Worm (Caenorhabditis elegans) whole organism, L2 larva: ENCODE data around the gene flp-27.

Experiments used
- C34F6.9 ChIP-seq: fragments of 150-350 bp; optimal IDR thresholded peaks from 2 replicates; lab custom pipeline; 2014; ENCODE audit warnings: missing biosample characterization, missing genetic modification characterization
- F13H6.1 ChIP-seq: sonication (generic microtip); optimal IDR thresholded peaks from 2 replicates; lab custom pipeline; 2016; ENCODE audit warnings: missing genetic modification characterization, missing compliant biosample characterization
- R02D3.7 ChIP-seq: fragments of 150-350 bp; optimal IDR thresholded peaks from 2 replicates; lab custom pipeline; 2014; ENCODE audit warnings: missing biosample characterization, missing genetic modification characterization
- ZK546.5 ChIP-seq: sonication (generic microtip); optimal IDR thresholded peaks from 2 replicates; lab custom pipeline; 2017; ENCODE audit warnings: missing biosample characterization, missing genetic modification characterization
- alr-1 ChIP-seq: fragments of 150-350 bp; optimal IDR thresholded peaks from 2 replicates; lab custom pipeline; 2014; ENCODE audit warnings: missing biosample characterization, missing genetic modification characterization
- aly-2 ChIP-seq: fragments of 150-350 bp; optimal IDR thresholded peaks from 2 replicates; lab custom pipeline; 2014; ENCODE audit warnings: missing biosample characterization, missing genetic modification characterization
- ama-1 ChIP-seq: fragments of 150-350 bp; optimal IDR thresholded peaks from 2 replicates; lab custom pipeline; 2018; ENCODE audit warnings: inconsistent platforms
- blmp-1 ChIP-seq: sonication (generic microtip); optimal IDR thresholded peaks from 2 replicates; lab custom pipeline; 2017; ENCODE audit warnings: missing genetic modification characterization, mild to moderate bottlenecking, missing compliant biosample characterization, antibody characterized with exemption, moderate library complexity; ENCODE audit not compliant: insufficient read depth
- ceh-82 ChIP-seq: fragments of 150-350 bp; optimal IDR thresholded peaks from 2 replicates; lab custom pipeline; 2014; ENCODE audit warnings: missing biosample characterization, missing genetic modification characterization
- crh-2 ChIP-seq: sonication (generic microtip); optimal IDR thresholded peaks from 2 replicates; lab custom pipeline; 2017; ENCODE audit warnings: missing biosample characterization, missing genetic modification characterization
- egl-27 ChIP-seq: sonication (generic microtip); optimal IDR thresholded peaks from 3 replicates; lab custom pipeline; 2017; ENCODE audit warnings: missing biosample characterization, missing genetic modification reagents, missing genetic modification characterization
- elt-1 ChIP-seq: fragments of 150-350 bp; optimal IDR thresholded peaks from 2 replicates; lab custom pipeline; 2014; ENCODE audit warnings: missing biosample characterization, missing genetic modification characterization
- elt-3 ChIP-seq: sonication (generic microtip); optimal IDR thresholded peaks from 2 replicates; lab custom pipeline; 2017; ENCODE audit warnings: missing biosample characterization, missing genetic modification characterization
- fos-1 ChIP-seq: fragments of 150-350 bp; optimal IDR thresholded peaks from 2 replicates; lab custom pipeline; 2014; ENCODE audit warnings: missing biosample characterization, missing genetic modification characterization
- gmeb-1 ChIP-seq: fragments of 150-350 bp; optimal IDR thresholded peaks from 2 replicates; lab custom pipeline; 2014; ENCODE audit warnings: missing biosample characterization, missing genetic modification characterization
- lin-11 ChIP-seq: fragments of 150-350 bp; sonication (generic microtip); optimal IDR thresholded peaks from 2 replicates; lab custom pipeline; 2014; ENCODE audit warnings: missing biosample characterization, missing genetic modification characterization, inconsistent platforms, mixed read lengths
- lin-13 ChIP-seq: fragments of 150-350 bp; optimal IDR thresholded peaks from 2 replicates; lab custom pipeline; 2014; ENCODE audit warnings: missing biosample characterization, missing genetic modification reagents, missing genetic modification characterization
- lin-39 ChIP-seq: fragments of 150-350 bp; optimal IDR thresholded peaks from 2 replicates; lab custom pipeline; 2014; ENCODE audit warnings: missing biosample characterization, missing genetic modification reagents, missing genetic modification characterization
- lsy-2 ChIP-seq, 2 experiments: fragments of 150-350 bp in 1 of 2; sonication (generic microtip) in 1 of 2; optimal IDR thresholded peaks; 2 replicates each; lab custom pipeline; 2014 to 2017; ENCODE audit warnings: missing biosample characterization in 2 of 2, missing genetic modification characterization in 2 of 2
- mdl-1 ChIP-seq, 2 experiments: fragments of 150-350 bp in 1 of 2; sonication (generic microtip) in 1 of 2; optimal IDR thresholded peaks; 2 replicates each; lab custom pipeline; 2017; ENCODE audit warnings: missing biosample characterization in 2 of 2, missing genetic modification characterization in 2 of 2
- nhr-10 ChIP-seq: sonication (generic microtip); optimal IDR thresholded peaks from 2 replicates; lab custom pipeline; 2017; ENCODE audit warnings: missing biosample characterization, missing genetic modification characterization
- nhr-11 ChIP-seq: fragments of 150-350 bp; optimal IDR thresholded peaks from 2 replicates; lab custom pipeline; 2014; ENCODE audit warnings: missing biosample characterization, missing genetic modification characterization
- nhr-129 ChIP-seq: fragments of 150-350 bp; optimal IDR thresholded peaks from 2 replicates; lab custom pipeline; 2014; ENCODE audit warnings: missing biosample characterization, missing genetic modification characterization
- nhr-23 ChIP-seq: fragments of 150-350 bp; optimal IDR thresholded peaks from 2 replicates; lab custom pipeline; 2014; ENCODE audit warnings: missing biosample characterization, missing genetic modification reagents, missing genetic modification characterization
- nhr-237 ChIP-seq: fragments of 150-350 bp; optimal IDR thresholded peaks from 2 replicates; lab custom pipeline; 2014; ENCODE audit warnings: missing biosample characterization, missing genetic modification characterization
- nhr-25 ChIP-seq: fragments of 150-350 bp; sonication (generic microtip); optimal IDR thresholded peaks from 3 replicates; lab custom pipeline; 2014; ENCODE audit warnings: missing biosample characterization, missing genetic modification characterization
- nhr-6 ChIP-seq: fragments of 150-350 bp; optimal IDR thresholded peaks from 2 replicates; lab custom pipeline; 2014; ENCODE audit warnings: missing biosample characterization, missing genetic modification characterization
- nhr-77 ChIP-seq: fragments of 150-350 bp; optimal IDR thresholded peaks from 2 replicates; lab custom pipeline; 2014; ENCODE audit warnings: missing biosample characterization, missing genetic modification characterization
- peb-1 ChIP-seq: fragments of 150-350 bp; optimal IDR thresholded peaks from 2 replicates; lab custom pipeline; 2014; ENCODE audit warnings: missing biosample characterization, missing genetic modification characterization
- skn-1 ChIP-seq: sonication (generic microtip); optimal IDR thresholded peaks from 2 replicates; lab custom pipeline; 2017; ENCODE audit warnings: missing biosample characterization, missing genetic modification characterization
- sma-3 ChIP-seq: sonication (generic microtip); optimal IDR thresholded peaks from 2 replicates; lab custom pipeline; 2016; ENCODE audit warnings: missing genetic modification reagents, missing genetic modification characterization, missing compliant biosample characterization
- snpc-4 ChIP-seq: fragments of 150-350 bp; optimal IDR thresholded peaks from 2 replicates; lab custom pipeline; 2014; ENCODE audit warnings: missing biosample characterization, missing genetic modification characterization
- unc-55 ChIP-seq: fragments of 150-350 bp; sonication (generic microtip); optimal IDR thresholded peaks from 3 replicates; lab custom pipeline; 2014; ENCODE audit warnings: missing biosample characterization, missing genetic modification reagents, missing genetic modification characterization
- unc-62 ChIP-seq: fragments of 150-350 bp; optimal IDR thresholded peaks from 2 replicates; lab custom pipeline; 2014; ENCODE audit warnings: missing biosample characterization, missing genetic modification reagents, missing genetic modification characterization
- ztf-1 ChIP-seq: fragments of 200-800 bp; sonication (Bioruptor generic); conservative IDR thresholded peaks from 2 replicates; pipeline ENCODE4 v1.3.6; 2022; ENCODE audit warnings: missing genetic modification characterization, missing compliant biosample characterization
- ztf-11 ChIP-seq: sonication (generic microtip); optimal IDR thresholded peaks from 2 replicates; lab custom pipeline; 2017; ENCODE audit warnings: missing biosample characterization, missing genetic modification characterization
- ztf-4 ChIP-seq: fragments of 150-350 bp; optimal IDR thresholded peaks from 2 replicates; lab custom pipeline; 2014; ENCODE audit warnings: missing biosample characterization, missing genetic modification characterization

Gene flp-27

DNA sequence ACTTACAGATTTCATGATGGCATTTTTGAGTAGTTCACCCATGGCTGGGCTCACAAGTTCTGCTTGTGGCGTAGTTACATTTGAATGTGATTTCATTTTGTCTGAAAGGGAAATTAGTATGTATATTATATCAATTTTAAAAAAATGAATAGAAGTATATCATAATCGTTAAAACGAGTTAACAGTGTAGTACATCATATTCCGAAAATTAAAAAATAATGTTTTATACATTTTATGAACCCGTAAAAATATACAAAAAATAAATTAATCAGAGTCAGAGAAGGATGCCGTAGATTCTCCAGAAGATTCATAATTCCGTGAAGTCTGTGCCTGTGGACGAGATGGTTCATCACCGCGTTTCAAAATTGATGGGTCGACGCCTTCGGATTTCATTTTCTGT, 33.9 kb upstream of the flp-27 start, which contains the start of gene F59E12.9:
Gene F59E12.9, minus strand, starts transcription at position 101 of the 400 bp plus-strand sequence.
- TF ChIP-seq sma-3 (GFP tag; lab: Kevin White, UChicago) = no peak
- no peak for TF ChIP-seq nhr-23
- no peak for TF ChIP-seq lin-11 (tag; lab: Kevin White, UChicago)
- TF ChIP-seq fos-1 (tag; lab: Kevin White, UChicago) = no peak
- no peak for TF ChIP-seq mdl-1 (tag; optimal IDR thresholded peaks at IDR 0.05; lab: Kevin White, UChicago)
- TF ChIP-seq F13H6.1 (tag; lab: Kevin White, UChicago) = no peak
- no peak for TF ChIP-seq nhr-237 (tag; lab: Kevin White, UChicago)
- no peak for TF ChIP-seq nhr-129 (tag; lab: Kevin White, UChicago)
- TF ChIP-seq unc-62 = no peak
- no peak for TF ChIP-seq nhr-10

DNA sequence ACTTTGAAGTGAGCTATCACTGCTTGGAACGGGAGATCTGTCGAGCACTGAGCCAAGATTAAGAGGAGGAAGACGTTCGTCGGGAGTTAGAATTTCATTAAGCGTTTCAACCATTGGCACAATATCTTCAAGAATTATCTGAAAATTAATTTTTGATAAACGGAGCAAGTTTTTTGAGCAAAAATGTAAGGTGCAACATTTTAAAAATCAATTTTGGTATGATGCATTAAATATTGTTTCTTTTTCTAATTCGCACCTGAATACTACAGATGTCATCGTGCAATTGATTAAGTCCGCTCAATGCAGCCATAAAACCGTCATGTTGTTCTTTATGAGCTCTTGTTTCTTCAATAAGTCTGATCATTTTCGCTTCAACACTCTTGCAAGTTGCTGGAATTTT, 32.5 kb upstream of the flp-27 start, which contains the start of gene ddl-1:
Gene ddl-1, minus strand, starts transcription at position 101 of the 400 bp plus-strand sequence.
- TF ChIP-seq ztf-4 = no peak
- no peak for TF ChIP-seq nhr-6
- no peak for TF ChIP-seq ama-1 (lab: Kevin White, UChicago)
- TF ChIP-seq aly-2 (tag; lab: Kevin White, UChicago) = no peak
- TF ChIP-seq R02D3.7 (tag; lab: Kevin White, UChicago) = no peak
- TF ChIP-seq lsy-2 (tag; optimal IDR thresholded peaks at IDR 0.05; lab: Kevin White, UChicago) = no peak
- no peak for TF ChIP-seq egl-27 (tag; lab: Kevin White, UChicago)
- TF ChIP-seq F13H6.1 (tag; lab: Kevin White, UChicago) = no peak
- TF ChIP-seq lin-13 = no peak

DNA sequence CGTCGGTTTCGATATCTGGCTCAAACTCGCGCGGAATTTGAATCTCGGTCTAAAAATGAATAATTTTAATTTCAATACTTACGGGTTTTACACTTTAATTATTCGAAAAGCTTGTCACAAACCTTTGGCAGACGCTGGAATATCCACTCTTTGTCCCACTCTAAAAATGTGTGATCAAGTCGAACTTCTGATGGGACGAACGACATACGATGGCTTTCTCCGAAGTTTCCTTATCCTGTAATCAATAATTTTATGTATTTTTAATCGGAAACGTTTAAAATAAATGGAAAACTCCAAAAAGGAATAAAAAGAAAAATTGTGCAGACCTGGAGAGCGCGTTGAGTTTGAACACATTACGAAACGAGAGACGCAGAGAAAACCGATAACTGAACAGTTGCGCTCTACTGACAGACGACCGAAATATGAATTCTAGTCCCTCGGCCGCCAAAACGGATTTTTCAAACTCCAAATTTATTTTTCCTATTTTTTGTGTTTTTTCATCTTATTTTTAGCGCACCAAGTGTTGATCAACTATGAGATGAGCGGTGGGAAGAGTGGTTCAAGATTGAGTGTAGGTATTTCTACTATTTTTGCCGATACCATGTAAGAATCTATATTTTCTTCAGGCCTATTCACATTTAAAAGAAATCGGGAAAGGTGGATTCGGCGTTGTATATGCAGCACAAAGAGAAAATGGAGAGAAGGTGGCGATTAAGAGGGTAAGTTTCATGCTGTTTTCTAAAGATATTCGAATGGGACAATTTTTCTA, 31.4 kb upstream of the flp-27 start, which contains the start of the genes sam-4, F59E12.17 and zyg-1:
Gene sam-4, minus strand, starts transcription at position 51 of the 769 bp plus-strand sequence.
Gene F59E12.17, minus strand, starts transcription at position 235 of the 769 bp plus-strand sequence.
Gene zyg-1, plus strand, starts transcription at position 513 of the 769 bp plus-strand sequence.
- TF ChIP-seq elt-3 (tag; lab: Kevin White, UChicago) (no peak), crh-2 (tag; lab: Kevin White, UChicago) (peak; percentile 56), ztf-4 (no peak), gmeb-1 (tag; lab: Kevin White, UChicago) (peak; percentile 53), ztf-1 (GFP tag; lab: Robert Waterston, UW) (no peak), lsy-2 (tag; optimal IDR thresholded peaks at IDR 0.05; lab: Kevin White, UChicago) (peak in 1 of 2 experiments; percentile 81), unc-55 (peak; percentile 93), snpc-4 (tag; lab: Kevin White, UChicago) (peak; percentile 20), F13H6.1 (tag; lab: Kevin White, UChicago) (peak; percentile 20), fos-1 (tag; lab: Kevin White, UChicago) (peak; percentile 41), sma-3 (GFP tag; lab: Kevin White, UChicago) (peak; percentile 42), C34F6.9 (tag; lab: Kevin White, UChicago) (peak; percentile 84), nhr-129 (tag; lab: Kevin White, UChicago) (peak; percentile 78), lin-13 (no peak), ceh-82 (tag; lab: Kevin White, UChicago) (no peak)

DNA sequence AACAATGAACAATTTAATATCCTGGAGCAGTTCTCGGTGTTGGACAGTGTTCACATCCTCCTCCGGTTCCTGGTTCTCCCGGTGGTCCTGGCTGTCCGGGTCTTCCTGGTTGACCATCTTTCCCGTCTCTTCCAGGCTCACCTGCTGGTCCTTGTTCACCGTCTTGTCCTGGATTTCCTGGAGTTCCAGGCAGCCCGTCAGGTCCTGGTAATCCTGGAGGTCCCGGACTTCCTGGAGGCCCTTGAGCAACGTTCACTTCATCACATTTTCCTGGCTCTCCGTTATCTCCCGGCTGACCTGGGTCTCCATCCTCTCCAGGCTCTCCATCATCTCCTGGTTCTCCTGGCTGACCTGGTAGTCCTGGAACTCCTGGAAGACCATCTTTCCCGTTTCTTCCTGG, 29.4 kb upstream of the flp-27 start:
- TF ChIP-seq ztf-1 (GFP tag; lab: Robert Waterston, UW) (no peak), fos-1 (tag; lab: Kevin White, UChicago) (no peak), lin-39 (no peak), crh-2 (tag; lab: Kevin White, UChicago) (no peak), skn-1 (tag; lab: Kevin White, UChicago) (no peak), aly-2 (tag; lab: Kevin White, UChicago) (no peak)

DNA sequence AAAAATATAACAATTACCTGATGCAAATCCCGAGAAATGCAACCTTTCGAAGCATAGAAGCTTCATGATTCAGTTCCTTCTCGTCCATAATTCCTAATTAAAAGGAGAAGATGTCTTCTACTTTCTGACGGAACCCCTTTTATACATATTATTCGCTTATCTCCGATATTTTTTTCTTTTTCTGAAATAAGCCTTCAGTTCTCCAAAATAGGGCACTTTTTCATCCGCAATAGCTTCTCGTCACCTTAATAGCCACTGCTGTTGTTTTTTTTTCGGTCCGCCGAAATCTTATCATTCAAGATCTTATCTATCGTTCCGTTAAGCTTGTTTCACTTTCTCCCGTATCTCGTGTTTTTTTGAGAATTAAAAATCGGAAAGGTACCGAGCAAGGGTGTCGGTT, 28.5 kb upstream of the flp-27 start, which contains the start of gene bli-2:
Gene bli-2, minus strand, starts transcription at position 101 of the 400 bp plus-strand sequence.
- TF ChIP-seq nhr-77 (tag; lab: Kevin White, UChicago) = no peak
- no peak for TF ChIP-seq blmp-1 (tag; lab: Kevin White, UChicago)
- TF ChIP-seq ztf-11 = no peak
- no peak for TF ChIP-seq C34F6.9 (tag; lab: Kevin White, UChicago)
- no peak for TF ChIP-seq mdl-1 (tag; optimal IDR thresholded peaks at IDR 0.05; lab: Kevin White, UChicago)
- TF ChIP-seq elt-1 = no peak
- TF ChIP-seq alr-1 (tag; lab: Kevin White, UChicago) = no peak
- no peak for TF ChIP-seq elt-3 (tag; lab: Kevin White, UChicago)
- TF ChIP-seq nhr-129 (tag; lab: Kevin White, UChicago) = no peak
- no peak for TF ChIP-seq nhr-25 (tag; lab: Kevin White, UChicago)
- TF ChIP-seq nhr-11 (tag; lab: Kevin White, UChicago) = no peak
- TF ChIP-seq peb-1 (tag; lab: Kevin White, UChicago) = no peak
- no peak for TF ChIP-seq nhr-237 (tag; lab: Kevin White, UChicago)
- TF ChIP-seq fos-1 (tag; lab: Kevin White, UChicago) = no peak
- TF ChIP-seq unc-55 = no peak
- no peak for TF ChIP-seq lin-13
- no peak for TF ChIP-seq crh-2 (tag; lab: Kevin White, UChicago)
- no peak for TF ChIP-seq ZK546.5 (tag; lab: Kevin White, UChicago)
